Worm (Caenorhabditis elegans) whole organism, L4/young adult: Measurements from ENCODE around the gene iglr-2.

Experiments used
- W03F9.2 ChIP-seq: fragments of 150-350 bp; optimal IDR thresholded peaks from 2 replicates; lab custom pipeline; 2014; ENCODE audit warnings: missing biosample characterization, missing genetic modification characterization
- dao-5 ChIP-seq: sonication (generic microtip); optimal IDR thresholded peaks from 2 replicates; lab custom pipeline; 2016; ENCODE audit warnings: missing genotype, missing genetic modification characterization, moderate library complexity, missing compliant biosample characterization
- him-1 ChIP-seq: sonication (generic microtip); optimal IDR thresholded peaks from 2 replicates; lab custom pipeline; 2016; ENCODE audit warnings: missing genotype, missing genetic modification reagents, missing genetic modification characterization, missing compliant biosample characterization

The iglr-2 gene

DNA sequence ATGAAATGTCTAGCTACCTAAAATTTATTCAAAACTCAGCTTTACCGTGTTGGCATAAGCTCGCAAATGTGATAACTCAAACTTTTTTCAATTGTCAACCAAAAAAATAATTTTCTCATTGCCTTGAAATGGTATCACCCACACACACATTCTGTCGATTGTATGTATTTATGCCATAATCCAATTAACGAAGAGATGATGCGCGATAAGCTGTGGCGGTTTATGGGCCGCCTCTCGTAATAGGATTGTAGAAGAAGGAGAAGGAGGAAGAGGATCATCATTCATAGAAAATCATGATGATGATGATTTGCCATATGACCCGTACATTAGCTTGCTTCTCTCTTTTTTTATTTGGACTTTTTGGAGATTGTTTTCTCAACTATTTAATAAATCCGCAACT is 41.9 kb downstream of the iglr-2 start:
- TF ChIP-seq W03F9.2 (tag; lab: Kevin White, UChicago) (no peak), dao-5 (no peak), him-1 (tag; lab: Kevin White, UChicago) (no peak)

DNA sequence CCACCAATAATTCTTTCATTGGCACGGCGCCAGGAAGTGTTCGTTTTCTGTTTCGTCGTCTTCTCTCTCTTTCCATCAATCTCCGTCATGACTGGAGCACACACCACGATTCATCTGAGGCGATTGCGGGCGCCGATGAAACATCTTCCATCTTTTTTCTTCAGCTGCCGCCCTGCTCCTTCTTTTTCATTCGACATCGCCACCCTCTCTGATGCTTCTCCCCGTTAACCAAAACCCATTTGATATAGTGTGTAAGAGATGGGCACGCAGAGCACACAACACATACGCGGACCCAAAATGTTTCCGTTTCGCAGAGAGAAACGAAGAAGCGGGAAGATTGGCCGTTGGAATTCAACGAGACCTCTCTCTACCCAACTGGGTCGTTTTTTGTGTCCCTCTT is 43.6 kb downstream of the iglr-2 start:
- TF ChIP-seq W03F9.2 (tag; lab: Kevin White, UChicago): no peak
- TF ChIP-seq dao-5: no peak
- TF ChIP-seq him-1 (tag; lab: Kevin White, UChicago): no peak

DNA sequence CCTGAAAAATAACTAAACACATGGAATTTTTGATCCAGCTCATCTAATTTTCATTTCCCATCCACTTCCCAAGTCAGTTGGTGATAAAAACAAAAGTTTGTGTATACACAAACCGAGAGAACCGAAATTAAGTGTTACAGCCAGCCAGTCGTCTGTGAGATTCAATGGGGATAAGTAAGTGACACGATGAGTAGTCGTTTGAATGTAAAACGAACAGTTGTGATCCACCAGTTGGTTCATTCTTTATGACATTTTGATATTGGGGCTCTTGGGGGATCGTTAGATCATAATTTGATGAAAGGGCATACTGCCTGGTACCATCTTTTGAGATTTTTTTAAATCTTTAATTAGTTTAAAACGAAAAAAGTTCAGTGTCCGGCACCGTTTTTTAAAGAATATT is 44.3 kb downstream of the iglr-2 start:
- no peak for TF ChIP-seq dao-5
- no peak for TF ChIP-seq W03F9.2 (tag; lab: Kevin White, UChicago)

DNA sequence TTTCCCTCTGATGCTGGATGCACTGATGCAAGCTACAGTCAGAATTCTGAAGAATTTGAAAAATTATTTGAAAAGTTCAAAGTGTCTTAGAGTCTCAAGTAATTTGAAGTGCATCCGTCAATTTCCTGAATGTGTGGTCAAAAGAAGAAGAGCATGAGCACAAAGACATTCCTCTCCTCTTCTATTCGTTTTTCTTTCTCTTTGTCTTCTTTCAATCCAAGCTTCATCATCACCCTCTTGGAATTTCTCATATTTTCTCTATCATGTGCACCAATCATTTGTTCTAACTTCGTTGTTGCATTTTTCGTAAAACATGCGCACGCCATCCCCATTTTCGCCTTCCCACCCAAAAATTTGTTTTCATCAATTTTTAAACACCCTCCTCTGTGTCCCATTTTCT is 45.1 kb downstream of the iglr-2 start:
- TF ChIP-seq dao-5: no peak
- no peak for TF ChIP-seq W03F9.2 (tag; lab: Kevin White, UChicago)
- TF ChIP-seq him-1 (tag; lab: Kevin White, UChicago): no peak

DNA sequence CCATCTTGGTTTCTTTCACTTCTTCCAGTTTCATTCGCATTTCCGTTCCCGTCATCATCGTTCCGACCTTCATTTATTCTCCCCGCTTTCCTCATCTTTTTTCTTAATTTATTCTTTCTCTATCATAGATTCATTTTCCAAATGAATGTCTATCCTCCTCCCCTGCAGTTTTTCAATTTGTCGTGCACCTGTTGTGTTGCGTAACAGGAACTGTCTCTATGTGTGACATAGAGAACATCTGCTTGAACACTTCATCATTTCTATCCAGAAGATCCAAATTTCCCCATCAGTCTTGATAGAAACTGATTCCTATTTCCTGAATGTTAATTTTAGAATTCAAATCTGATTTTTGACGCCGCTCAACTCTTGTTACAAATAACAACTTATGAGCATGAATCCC is 47.6 kb downstream of the iglr-2 start:
- TF ChIP-seq W03F9.2 (tag; lab: Kevin White, UChicago) (no peak), him-1 (tag; lab: Kevin White, UChicago) (no peak), dao-5 (no peak)

DNA sequence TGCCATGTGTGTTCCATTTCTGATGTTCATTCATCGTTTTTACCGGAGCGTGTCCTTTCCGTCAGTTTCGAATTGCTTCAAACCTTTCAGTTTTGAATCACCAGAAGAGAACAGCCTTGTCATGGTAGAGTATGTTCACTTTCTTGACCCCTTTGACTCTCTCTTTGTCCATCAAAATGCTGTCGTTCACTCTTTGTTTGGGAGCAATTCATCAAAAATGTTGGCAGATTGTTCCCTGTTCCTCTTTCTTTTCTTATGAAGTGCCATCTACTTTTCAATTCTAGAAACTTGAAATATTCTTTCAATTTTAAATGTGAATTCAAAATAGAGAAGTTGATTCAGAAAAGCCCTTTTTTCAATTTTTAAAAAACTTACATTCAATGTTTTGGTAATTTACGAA is 49.8 kb downstream of the iglr-2 start:
- TF ChIP-seq dao-5 (no peak), him-1 (tag; lab: Kevin White, UChicago) (no peak), W03F9.2 (tag; lab: Kevin White, UChicago) (no peak)

DNA sequence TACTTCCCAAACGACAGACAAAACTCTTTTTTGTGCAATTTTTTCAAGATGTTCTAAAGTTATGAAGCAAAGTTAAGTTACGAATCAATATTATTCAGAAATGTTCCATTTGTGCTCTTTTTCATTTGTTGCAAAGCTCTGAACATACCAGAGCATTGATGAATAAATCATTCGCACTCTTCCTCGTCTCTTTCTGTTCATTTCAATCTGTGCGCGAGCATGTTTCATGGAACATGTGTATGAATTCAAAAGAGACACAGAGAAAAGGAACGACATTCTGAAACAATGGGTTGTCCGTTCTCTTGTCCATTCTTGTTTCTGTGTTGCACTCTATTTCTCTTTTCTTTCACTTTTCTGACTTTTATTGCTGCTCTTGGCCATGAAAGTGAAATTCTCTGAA is 50.8 kb downstream of the iglr-2 start:
- no peak for TF ChIP-seq W03F9.2 (tag; lab: Kevin White, UChicago)
- TF ChIP-seq dao-5: no peak
- no peak for TF ChIP-seq him-1 (tag; lab: Kevin White, UChicago)

DNA sequence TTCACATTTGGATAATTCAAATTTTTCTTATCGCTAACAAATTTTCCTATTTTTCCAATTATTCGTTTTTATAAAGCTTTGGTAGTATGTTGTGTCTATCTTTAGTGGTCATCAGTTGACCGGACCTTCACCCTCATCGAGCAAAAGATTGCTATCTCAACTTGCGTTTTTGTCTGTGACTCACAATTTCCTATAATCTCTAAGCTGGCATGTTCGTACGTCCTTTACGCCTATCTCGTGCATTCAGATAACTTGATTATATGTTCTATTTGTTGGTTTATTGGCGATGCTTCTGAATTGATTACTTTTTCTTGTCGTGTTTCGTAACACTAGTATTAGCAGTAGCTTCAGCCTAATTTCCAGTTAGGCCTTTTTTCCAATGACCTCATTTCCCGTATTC is 51.5 kb downstream of the iglr-2 start:
- no peak for TF ChIP-seq him-1 (tag; lab: Kevin White, UChicago)
- TF ChIP-seq dao-5: no peak

DNA sequence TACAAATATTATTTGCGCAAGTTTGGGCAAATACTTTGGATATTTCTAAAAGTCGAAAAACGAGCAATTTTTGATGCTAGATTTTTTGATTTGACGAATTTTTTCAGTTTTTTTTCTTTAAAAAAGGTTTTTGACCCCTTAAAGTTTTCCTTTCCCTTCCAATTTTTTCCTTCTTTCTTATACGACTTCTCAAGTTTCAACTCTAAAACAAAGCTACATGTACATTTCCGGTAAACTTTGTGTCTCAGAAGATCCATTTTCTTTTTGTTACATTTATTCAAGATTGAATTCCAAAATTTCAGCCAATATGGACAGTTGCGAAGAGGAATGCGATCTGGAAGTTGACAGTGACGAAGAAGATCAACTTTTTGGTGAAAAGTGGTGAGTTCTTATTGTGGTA is 52.3 kb downstream of the iglr-2 start, which contains the start of gene mig-10:
mig-10 (plus strand) TSS at position 301 of the 400 bp plus-strand sequence.
- no peak for TF ChIP-seq dao-5
- no peak for TF ChIP-seq W03F9.2 (tag; lab: Kevin White, UChicago)
- no peak for TF ChIP-seq him-1 (tag; lab: Kevin White, UChicago)
